Fruit fly (Drosophila melanogaster): Measurements from ENCODE around the gene CG12723.

CG12723 gene

DNA sequence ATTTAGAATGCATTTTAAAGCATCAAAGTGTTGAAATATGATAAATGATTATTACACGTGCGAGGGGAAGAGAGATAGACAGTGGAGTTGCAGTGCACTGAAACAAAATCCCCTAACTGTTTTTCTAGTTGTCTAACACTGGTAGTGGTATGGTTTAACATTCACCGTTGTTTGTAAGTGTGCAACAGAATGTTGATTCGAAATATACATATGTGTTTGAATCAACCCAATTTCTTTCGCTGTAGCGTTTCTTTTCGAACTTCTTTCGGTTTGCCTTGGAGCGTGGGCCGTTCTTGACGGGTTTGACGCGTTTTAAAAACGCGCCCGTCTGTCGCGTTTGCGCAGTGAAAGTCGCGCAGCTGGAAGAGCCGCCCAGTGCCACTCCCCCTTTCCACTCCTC lies 29.6 kb upstream of the CG12723 start:
- TF ChIP-seq CG11902 (GFP tag; optimal IDR thresholded peaks at IDR 0.05): peak; percentile 27
- peak; percentile 20 for TF ChIP-seq CG8319 (GFP tag; optimal IDR thresholded peaks at IDR 0.05)
- TF ChIP-seq Blimp-1 (GFP tag; optimal IDR thresholded peaks at IDR 0.05): peak; percentile 64
- peak; percentile 59; the same call in 2 of the 3 replicates for TF ChIP-seq eg (GFP tag; IDR thresholded peaks at IDR 0.05)
- TF ChIP-seq CG7368 (GFP tag; optimal IDR thresholded peaks at IDR 0.05): peak; percentile 45
- TF ChIP-seq Ets21C (GFP tag; optimal IDR thresholded peaks at IDR 0.05): peak; percentile 32
- peak; percentile 82 for TF ChIP-seq svp (GFP tag)
- peak; percentile 64 for TF ChIP-seq OdsH (GFP tag; optimal IDR thresholded peaks at IDR 0.05)
- TF ChIP-seq Eip75B (GFP tag; optimal IDR thresholded peaks at IDR 0.05): peak; percentile 20
- TF ChIP-seq CG15336 (GFP tag; IDR thresholded peaks at IDR 0.05): peak; percentile 49
- TF ChIP-seq fd85E (GFP tag; optimal IDR thresholded peaks at IDR 0.05): no peak
- no peak for TF ChIP-seq CG1621 (tag; optimal IDR thresholded peaks at IDR 0.05)
- peak; percentile 52 for TF ChIP-seq lz (GFP tag; optimal IDR thresholded peaks at IDR 0.05)
- peak; percentile 65 for TF ChIP-seq Met (GFP tag; optimal IDR thresholded peaks at IDR 0.05)
- TF ChIP-seq topi (GFP tag; optimal IDR thresholded peaks at IDR 0.05): peak; percentile 68
- no peak for TF ChIP-seq Eip93F (GFP tag; optimal IDR thresholded peaks at IDR 0.05)
- TF ChIP-seq CG34406 (GFP tag; optimal IDR thresholded peaks at IDR 0.05): peak; percentile 3
- peak; percentile 0 for TF ChIP-seq Sox15 (GFP tag; optimal IDR thresholded peaks at IDR 0.05)
- peak; percentile 66; the same call in 2 of the 3 replicates for TF ChIP-seq CG6163 (GFP tag; IDR thresholded peaks at IDR 0.05)
- peak; percentile 73 for TF ChIP-seq Eip78C (GFP tag)
- peak; percentile 36 for TF ChIP-seq achi (GFP tag; optimal IDR thresholded peaks at IDR 0.05)
- TF ChIP-seq cyc (GFP tag; optimal IDR thresholded peaks at IDR 0.05): peak; percentile 61
- peak; percentile 39 for TF ChIP-seq acj6 (GFP tag; optimal IDR thresholded peaks at IDR 0.05)
- TF ChIP-seq Hr39 (GFP tag; optimal IDR thresholded peaks at IDR 0.05): peak; percentile 56
- TF ChIP-seq Sox14 (GFP tag; optimal IDR thresholded peaks at IDR 0.05): peak; percentile 17
- no peak for TF ChIP-seq CG6276 (GFP tag; optimal IDR thresholded peaks at IDR 0.05)
- TF ChIP-seq CG32006 (GFP tag; optimal IDR thresholded peaks at IDR 0.05): peak; percentile 47
- TF ChIP-seq CG31627 (GFP tag; optimal IDR thresholded peaks at IDR 0.05): peak; percentile 55
- peak; percentile 46; the same call in 1 of the 3 replicates for TF ChIP-seq CG8119 (GFP tag; IDR thresholded peaks at IDR 0.05)
- TF ChIP-seq dsx (GFP tag; optimal IDR thresholded peaks at IDR 0.05; ENCODE audit: poor library complexity, severe bottlenecking): no peak
- no peak for TF ChIP-seq CG16779 (tag; optimal IDR thresholded peaks at IDR 0.05)
- TF ChIP-seq Gug (GFP tag; IDR thresholded peaks at IDR 0.05): 0 out of 2 replicates have a peak, but pooled peaks have one; percentile 29
- peak; percentile 58 for TF ChIP-seq esn (GFP tag; optimal IDR thresholded peaks at IDR 0.05)
- no peak for TF ChIP-seq vri (GFP tag; optimal IDR thresholded peaks at IDR 0.05)
- peak; percentile 45 for TF ChIP-seq CG3919 (GFP tag; optimal IDR thresholded peaks at IDR 0.05)
- TF ChIP-seq Sox102F (GFP tag; optimal IDR thresholded peaks at IDR 0.05): peak; percentile 46
- peak; percentile 47 for TF ChIP-seq Smox (GFP tag; optimal IDR thresholded peaks at IDR 0.05)
- TF ChIP-seq dac (GFP tag; optimal IDR thresholded peaks at IDR 0.05): no peak
- TF ChIP-seq CG6792 (GFP tag; optimal IDR thresholded peaks at IDR 0.05): peak; percentile 33
- TF ChIP-seq fd59A (GFP tag; optimal IDR thresholded peaks at IDR 0.05): no peak
- TF ChIP-seq Hr4 (GFP tag; optimal IDR thresholded peaks at IDR 0.05): peak; percentile 6

DNA sequence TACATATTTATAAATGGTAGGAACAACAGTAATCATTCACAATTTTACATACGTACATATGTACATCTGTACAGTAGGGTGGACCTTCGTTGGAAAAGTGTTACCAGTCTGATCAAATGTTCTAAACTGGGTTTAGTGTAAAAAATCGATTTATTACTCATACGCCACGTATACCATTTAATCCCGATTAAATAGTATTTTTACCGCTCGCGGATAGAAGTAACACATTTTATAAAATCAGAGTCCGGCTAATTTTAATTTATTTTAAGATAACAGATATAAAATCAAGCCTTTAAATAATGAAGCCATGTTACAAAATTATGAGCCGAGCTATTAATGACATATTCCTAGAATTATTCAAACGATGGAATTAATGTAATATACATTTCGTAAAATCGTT lies 28.7 kb upstream of the CG12723 start:
- TF ChIP-seq Sox102F (GFP tag; optimal IDR thresholded peaks at IDR 0.05) (peak; percentile 17), Eip78C (GFP tag) (peak; percentile 81), Hr39 (GFP tag; optimal IDR thresholded peaks at IDR 0.05) (peak; percentile 5), topi (GFP tag; optimal IDR thresholded peaks at IDR 0.05) (peak; percentile 52), Eip93F (GFP tag; optimal IDR thresholded peaks at IDR 0.05) (no peak), Met (GFP tag; optimal IDR thresholded peaks at IDR 0.05) (peak; percentile 44), CG6808 (GFP tag; optimal IDR thresholded peaks at IDR 0.05) (no peak), pdm3 (GFP tag; optimal IDR thresholded peaks at IDR 0.05) (peak; percentile 8), CG34406 (GFP tag; optimal IDR thresholded peaks at IDR 0.05) (peak; percentile 3), CG6276 (GFP tag; optimal IDR thresholded peaks at IDR 0.05) (no peak), Gug (GFP tag; IDR thresholded peaks at IDR 0.05) (no peak), lz (GFP tag; optimal IDR thresholded peaks at IDR 0.05) (peak; percentile 32), CG4318 (GFP tag; optimal IDR thresholded peaks at IDR 0.05) (no peak), net (GFP tag; optimal IDR thresholded peaks at IDR 0.05) (no peak), CG6854 (GFP tag; optimal IDR thresholded peaks at IDR 0.05) (no peak), esn (GFP tag; optimal IDR thresholded peaks at IDR 0.05) (peak; percentile 50), Smox (GFP tag; optimal IDR thresholded peaks at IDR 0.05) (peak; percentile 54)

Measured in whole organism, prepupa.